Fruit fly (Drosophila melanogaster): ENCODE measurements around the gene Cyp6d5.

The Cyp6d5 gene

DNA sequence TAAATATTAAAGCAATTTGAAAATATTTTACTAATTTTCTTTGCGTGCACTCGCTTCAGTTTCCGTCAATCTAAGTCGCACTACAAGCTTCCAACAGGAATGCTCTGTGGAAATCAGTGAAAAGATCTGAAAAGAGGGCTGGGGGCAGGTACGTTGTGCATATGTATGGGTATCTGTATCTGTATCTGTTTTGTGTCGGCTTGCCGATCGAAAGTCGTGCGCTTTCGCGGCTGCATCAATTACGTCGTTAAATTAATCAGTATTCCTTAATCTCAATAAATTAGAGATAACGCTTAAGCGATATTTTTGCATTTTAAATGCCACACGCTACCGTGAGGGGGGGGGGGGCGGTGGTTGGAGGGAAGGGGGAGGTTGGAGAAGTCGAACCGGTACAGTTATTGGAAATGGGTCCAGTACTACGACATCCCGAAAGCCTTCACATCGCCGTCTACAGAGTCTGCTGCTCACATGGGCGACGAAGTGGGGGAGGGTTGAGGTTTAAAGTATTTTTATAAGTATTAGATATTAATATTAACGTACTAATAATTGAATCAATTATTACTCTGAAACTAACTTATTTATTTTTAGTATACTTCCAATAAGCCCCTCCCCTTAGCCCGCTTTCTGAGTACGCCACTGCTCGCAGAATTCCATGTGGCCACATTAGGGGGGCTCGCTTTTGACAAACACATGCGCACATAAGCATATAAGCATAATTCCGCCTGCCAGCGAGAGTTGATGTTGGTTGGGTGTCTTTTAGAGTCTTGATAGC, 24.2 kb downstream of the Cyp6d5 start (continued):
- TF ChIP-seq CG1792 (GFP tag; optimal IDR thresholded peaks at IDR 0.05) = peak; percentile 75
- TF ChIP-seq CG10565 (GFP tag; optimal IDR thresholded peaks at IDR 0.05) = peak; percentile 20
- TF ChIP-seq Eip74EF (GFP tag; optimal IDR thresholded peaks at IDR 0.05) = peak in 1 of 2 experiments; percentile 96
- TF ChIP-seq chm (GFP tag; IDR thresholded peaks at IDR 0.05) = peak; percentile 97
- peak; percentile 96 for TF ChIP-seq CG2712 (tag; optimal IDR thresholded peaks at IDR 0.05)
- peak in 1 of 2 experiments; percentile 61 for TF ChIP-seq crp (GFP tag; optimal IDR thresholded peaks at IDR 0.05)
- TF ChIP-seq fu2 (GFP tag; optimal IDR thresholded peaks at IDR 0.05) = peak; percentile 78
- peak; percentile 97 for TF ChIP-seq klu (GFP tag; IDR thresholded peaks at IDR 0.05)
- TF ChIP-seq Sox102F (GFP tag; optimal IDR thresholded peaks at IDR 0.05) = peak; percentile 99
- peak; percentile 89 for TF ChIP-seq cato (GFP tag; optimal IDR thresholded peaks at IDR 0.05; ENCODE audit: borderline replicate concordance)
- peak; percentile 91 for TF ChIP-seq CG18764 (GFP tag; optimal IDR thresholded peaks at IDR 0.05)
- peak; percentile 92 for TF ChIP-seq ssp (GFP tag; IDR thresholded peaks at IDR 0.05)
- TF ChIP-seq CG2116 (GFP tag; optimal IDR thresholded peaks at IDR 0.05) = peak; percentile 63
- peak; percentile 96 for TF ChIP-seq Ssrp (tag; optimal IDR thresholded peaks at IDR 0.05)
- peak; percentile 98 for TF ChIP-seq Gug (GFP tag; IDR thresholded peaks at IDR 0.05)
- TF ChIP-seq croc (GFP tag; conservative IDR thresholded peaks at IDR 0.05) = peak; percentile 95
- peak; percentile 35 for TF ChIP-seq CG9797 (GFP tag; optimal IDR thresholded peaks at IDR 0.05)
- no peak for TF ChIP-seq vnd (GFP tag; IDR thresholded peaks at IDR 0.05; ENCODE audit: partially characterized antibody)
- peak; percentile 93 for TF ChIP-seq CG11560 (tag; IDR thresholded peaks at IDR 0.05)
- peak; percentile 91 for TF ChIP-seq CG18011 (GFP tag; optimal IDR thresholded peaks at IDR 0.05)
- peak; percentile 81 for TF ChIP-seq gcm2 (GFP tag; optimal IDR thresholded peaks at IDR 0.05)
- TF ChIP-seq CG11504 (tag; optimal IDR thresholded peaks at IDR 0.05) = peak; percentile 97
- peak; percentile 97 for TF ChIP-seq tap (tag; optimal IDR thresholded peaks at IDR 0.05)
- peak; percentile 90 for TF ChIP-seq CG12104 (GFP tag; optimal IDR thresholded peaks at IDR 0.05)
- TF ChIP-seq unc-4 (GFP tag; IDR thresholded peaks at IDR 0.05; ENCODE audit: partially characterized antibody) = no peak
- TF ChIP-seq CG6272 (GFP tag; IDR thresholded peaks at IDR 0.05) = peak; percentile 96
- peak; percentile 96 for TF ChIP-seq scrt (GFP tag; optimal IDR thresholded peaks at IDR 0.05)
- TF ChIP-seq BtbVII (GFP tag; optimal IDR thresholded peaks at IDR 0.05) = peak; percentile 97
- TF ChIP-seq CG12299 (tag; optimal IDR thresholded peaks at IDR 0.05) = peak; percentile 94
- TF ChIP-seq unpg (GFP tag; optimal IDR thresholded peaks at IDR 0.05) = peak; percentile 97
- TF ChIP-seq CG1233 (GFP tag; optimal IDR thresholded peaks at IDR 0.05) = peak; percentile 94
- peak in 1 of 3 experiments; percentile 77 for TF ChIP-seq lola (GFP tag; optimal IDR thresholded peaks at IDR 0.05)
- no peak for TF ChIP-seq Opbp (GFP tag; IDR thresholded peaks at IDR 0.05; ENCODE audit: partially characterized antibody)
- peak; percentile 87 for TF ChIP-seq tup (GFP tag; optimal IDR thresholded peaks at IDR 0.05)
- peak; percentile 27 for TF ChIP-seq pzg (GFP tag; optimal IDR thresholded peaks at IDR 0.05)
- no peak for TF ChIP-seq Hr39 (optimal IDR thresholded peaks at IDR 0.05)
- TF ChIP-seq oc (tag; optimal IDR thresholded peaks at IDR 0.05) = peak; percentile 98
- peak; percentile 97 for TF ChIP-seq CG10209 (GFP tag; optimal IDR thresholded peaks at IDR 0.05)
- peak; percentile 38 for TF ChIP-seq Mes4 (GFP tag; optimal IDR thresholded peaks at IDR 0.05)
- peak; percentile 54 for TF ChIP-seq grn (GFP tag; optimal IDR thresholded peaks at IDR 0.05)
- no peak for TF ChIP-seq disco-r (GFP tag; optimal IDR thresholded peaks at IDR 0.05)
- peak; percentile 75 for TF ChIP-seq CG16863 (GFP tag; optimal IDR thresholded peaks at IDR 0.05)
- TF ChIP-seq D (optimal IDR thresholded peaks at IDR 0.05) = no peak
- TF ChIP-seq D (GFP tag; optimal IDR thresholded peaks at IDR 0.05) = peak; percentile 94
- peak; percentile 94 for TF ChIP-seq run (tag; optimal IDR thresholded peaks at IDR 0.05)
- TF ChIP-seq CG4707 (GFP tag; optimal IDR thresholded peaks at IDR 0.05) = peak; percentile 87
- TF ChIP-seq CG10321 (GFP tag; IDR thresholded peaks at IDR 0.05) = peak; percentile 82
- peak; percentile 96 for TF ChIP-seq Ravus (GFP tag; IDR thresholded peaks at IDR 0.05)

Measured in whole organism, embryonic.